Fruit fly (Drosophila melanogaster) whole organism, embryonic: Measurements from ENCODE around the gene Vta1.

Experiments
- Antp ChIP-seq: fragments of 200-800 bp; sonication (Bioruptor generic); optimal IDR thresholded peaks from 3 replicates; lab custom pipeline; 2016; ENCODE audit warnings: missing biosample characterization, missing genetic modification characterization
- Atf-2 ChIP-seq: fragments of 200-800 bp; sonication (Bioruptor generic); optimal IDR thresholded peaks from 2 replicates; lab custom pipeline; 2016; ENCODE audit warnings: missing biosample characterization, missing genetic modification characterization
- CG11398 ChIP-seq: fragments of 200-800 bp; sonication (Bioruptor generic); optimal IDR thresholded peaks from 2 replicates; lab custom pipeline; 2016; ENCODE audit warnings: missing biosample characterization, missing genetic modification characterization
- CG12155 ChIP-seq: fragments of 200-800 bp; sonication (Bioruptor generic); optimal IDR thresholded peaks from 3 replicates; lab custom pipeline; 2016; ENCODE audit warnings: missing biosample characterization, missing genetic modification characterization
- CG12391 ChIP-seq: fragments of 200-800 bp; sonication (Bioruptor generic); optimal IDR thresholded peaks from 3 replicates; lab custom pipeline; 2018; ENCODE audit warnings: missing biosample characterization, mild to moderate bottlenecking, missing genetic modification characterization, moderate library complexity
- CG12744 ChIP-seq: fragments of 200-800 bp; sonication (Bioruptor generic); optimal IDR thresholded peaks from 2 replicates; lab custom pipeline; 2016; ENCODE audit warnings: missing biosample characterization, missing genetic modification characterization
- CG15269 ChIP-seq: fragments of 200-800 bp; sonication (Bioruptor generic); optimal IDR thresholded peaks from 2 replicates; lab custom pipeline; 2018; ENCODE audit warnings: missing biosample characterization, mild to moderate bottlenecking, missing genetic modification characterization, moderate library complexity
- CG1603 ChIP-seq: fragments of 200-800 bp; sonication (Bioruptor generic); optimal IDR thresholded peaks from 2 replicates; lab custom pipeline; 2019; ENCODE audit warnings: missing biosample characterization, mild to moderate bottlenecking, missing genetic modification characterization, moderate library complexity
- CG17328 ChIP-seq: fragments of 200-800 bp; sonication (Bioruptor generic); IDR thresholded peaks from 2 replicates; pipeline ENCODE4 v1.3.6; 2022; ENCODE audit warnings: missing biosample characterization, missing genetic modification characterization
- CG17361 ChIP-seq: fragments of 200-800 bp; sonication (Bioruptor generic); IDR thresholded peaks from 3 replicates; pipeline ENCODE4 v1.3.6; 2022; ENCODE audit warnings: missing biosample characterization, missing genetic modification characterization
- CG17385 ChIP-seq: fragments of 200-800 bp; sonication (Bioruptor generic); optimal IDR thresholded peaks from 3 replicates; lab custom pipeline; 2018; ENCODE audit warnings: missing biosample characterization, mild to moderate bottlenecking, missing genetic modification characterization
- CG17568 ChIP-seq: fragments of 200-800 bp; sonication (Bioruptor generic); optimal IDR thresholded peaks from 2 replicates; lab custom pipeline; 2018; ENCODE audit warnings: missing biosample characterization, mild to moderate bottlenecking, missing genetic modification characterization, moderate library complexity
- CG2712 ChIP-seq: fragments of 200-800 bp; optimal IDR thresholded peaks from 3 replicates; lab custom pipeline; 2019; ENCODE audit warnings: missing biosample characterization, mild to moderate bottlenecking, missing genetic modification characterization, moderate library complexity
- CG30020 ChIP-seq: fragments of 200-800 bp; optimal IDR thresholded peaks from 2 replicates; lab custom pipeline; 2019; ENCODE audit warnings: missing biosample characterization, mild to moderate bottlenecking, missing genetic modification characterization, moderate library complexity
- CG3065 ChIP-seq: fragments of 200-800 bp; sonication (Bioruptor generic); optimal IDR thresholded peaks from 2 replicates; lab custom pipeline; 2016; ENCODE audit warnings: missing biosample characterization, missing genetic modification characterization
- CG31388 ChIP-seq: fragments of 200-800 bp; sonication (Bioruptor generic); optimal IDR thresholded peaks from 2 replicates; lab custom pipeline; 2016; ENCODE audit warnings: missing biosample characterization, missing genetic modification characterization
- CG3163 ChIP-seq: fragments of 200-800 bp; sonication (Bioruptor generic); optimal IDR thresholded peaks from 3 replicates; lab custom pipeline; 2016; ENCODE audit warnings: missing biosample characterization, missing genetic modification characterization
- CG33213 ChIP-seq: fragments of 200-800 bp; sonication (Bioruptor generic); optimal IDR thresholded peaks from 3 replicates; lab custom pipeline; 2016; ENCODE audit warnings: missing biosample characterization, missing genetic modification characterization
- CG34376 ChIP-seq: fragments of 200-800 bp; sonication (Bioruptor generic); optimal IDR thresholded peaks from 2 replicates; lab custom pipeline; 2018; ENCODE audit warnings: missing biosample characterization, mild to moderate bottlenecking, missing genetic modification characterization
- CG6689 ChIP-seq: fragments of 200-800 bp; sonication (Bioruptor generic); IDR thresholded peaks from 2 replicates; pipeline ENCODE4 v1.3.6; 2022; ENCODE audit warnings: missing biosample characterization, missing genetic modification characterization
- CG7271 ChIP-seq: fragments of 200-800 bp; sonication (Bioruptor generic); optimal IDR thresholded peaks from 2 replicates; lab custom pipeline; 2018; ENCODE audit warnings: missing biosample characterization, mild to moderate bottlenecking, missing genetic modification characterization, moderate library complexity
- CG7372 ChIP-seq: fragments of 200-800 bp; sonication (Bioruptor generic); IDR thresholded peaks from 2 replicates; pipeline ENCODE4 v1.3.6; 2022; ENCODE audit warnings: missing biosample characterization, missing genetic modification characterization
- CG7839 ChIP-seq: fragments of 200-800 bp; sonication (Bioruptor generic); optimal IDR thresholded peaks from 3 replicates; lab custom pipeline; 2018; ENCODE audit warnings: missing biosample characterization, mild to moderate bottlenecking, missing genetic modification characterization, moderate library complexity
- CG7928 ChIP-seq: fragments of 200-800 bp; sonication (Bioruptor generic); optimal IDR thresholded peaks from 2 replicates; lab custom pipeline; 2017; ENCODE audit warnings: missing biosample characterization, mild to moderate bottlenecking, missing genetic modification characterization
- CG7987 ChIP-seq: fragments of 200-800 bp; sonication (Bioruptor generic); optimal IDR thresholded peaks from 2 replicates; lab custom pipeline; 2018; ENCODE audit warnings: missing biosample characterization, mild to moderate bottlenecking, missing genetic modification characterization, moderate library complexity
- CG8388 ChIP-seq: fragments of 200-800 bp; sonication (Bioruptor generic); optimal IDR thresholded peaks from 2 replicates; lab custom pipeline; 2019; ENCODE audit warnings: missing biosample characterization, mild to moderate bottlenecking, missing genetic modification characterization, moderate library complexity
- CG9609 ChIP-seq: fragments of 200-800 bp; sonication (Bioruptor generic); optimal IDR thresholded peaks from 3 replicates; lab custom pipeline; 2016; ENCODE audit warnings: missing biosample characterization, missing genetic modification characterization
- E2f2 ChIP-seq: fragments of 200-800 bp; sonication (Bioruptor generic); IDR thresholded peaks from 2 replicates; pipeline ENCODE4 v1.3.6; 2022; ENCODE audit warnings: missing biosample characterization, missing genetic modification characterization
- HmgZ ChIP-seq: fragments of 200-800 bp; sonication (Bioruptor generic); optimal IDR thresholded peaks from 2 replicates; lab custom pipeline; 2018; ENCODE audit warnings: missing biosample characterization, mild to moderate bottlenecking, missing genetic modification characterization
- Hr39 ChIP-seq: fragments of >200 bp; optimal IDR thresholded peaks from 2 replicates; lab custom pipeline; 2017
- Hr78 ChIP-seq, 2 experiments: fragments of 200-800 bp in 1 of 2; fragments of >200 bp in 1 of 2; sonication (Bioruptor generic) in 1 of 2; optimal IDR thresholded peaks; 2 replicates each; lab custom pipeline; 2017 to 2019; ENCODE audit warnings: missing biosample characterization in 2 of 2, missing genetic modification characterization in 2 of 2, mild to moderate bottlenecking in 1 of 2, moderate library complexity in 1 of 2
- Jarid2 ChIP-seq: fragments of 200-800 bp; sonication (Bioruptor generic); optimal IDR thresholded peaks from 3 replicates; lab custom pipeline; 2017; ENCODE audit warnings: mild to moderate bottlenecking, missing biosample characterization, missing genetic modification reagents, missing genetic modification characterization
- MBD-R2 ChIP-seq: fragments of 200-800 bp; sonication (Bioruptor generic); IDR thresholded peaks from 2 replicates; pipeline ENCODE4 v1.3.6; 2022; ENCODE audit warnings: missing biosample characterization, missing genetic modification characterization
- MESR4 ChIP-seq: fragments of 200-800 bp; sonication (Bioruptor generic); optimal IDR thresholded peaks from 2 replicates; lab custom pipeline; 2018; ENCODE audit warnings: missing biosample characterization, mild to moderate bottlenecking, missing genetic modification characterization, moderate library complexity
- Mes4 ChIP-seq: fragments of 200-800 bp; sonication (Bioruptor generic); optimal IDR thresholded peaks from 2 replicates; lab custom pipeline; 2016; ENCODE audit warnings: missing biosample characterization, missing genetic modification characterization
- Neu2 ChIP-seq: fragments of 200-800 bp; sonication (Bioruptor generic); optimal IDR thresholded peaks from 3 replicates; lab custom pipeline; 2016; ENCODE audit warnings: missing biosample characterization, missing genetic modification characterization, borderline replicate concordance
- Nf-YA ChIP-seq: fragments of 200-800 bp; sonication (Bioruptor generic); IDR thresholded peaks from 2 replicates; pipeline ENCODE4 v1.3.6; 2022; ENCODE audit warnings: missing biosample characterization, missing genetic modification characterization
- Scr ChIP-seq: fragments of 200-800 bp; sonication (Bioruptor generic); IDR thresholded peaks from 2 replicates; pipeline ENCODE4 v1.3.6; 2022; ENCODE audit warnings: missing biosample characterization, missing genetic modification characterization; ENCODE audit not compliant: partially characterized antibody
- Stat92E ChIP-seq, 3 experiments: fragments of >200 bp in 2 of 3; fragments of 200-800 bp in 1 of 3; sonication (Bioruptor generic) in 1 of 3; optimal IDR thresholded peaks; 2 replicates each; lab custom pipeline; 2017 to 2019; ENCODE audit warnings: missing biosample characterization in 3 of 3, missing genetic modification characterization in 3 of 3, mild to moderate bottlenecking in 1 of 3, moderate library complexity in 1 of 3
- Trl ChIP-seq, 3 experiments: fragments of >200 bp in 2 of 3; fragments of 200-800 bp in 1 of 3; sonication (Bioruptor generic) in 1 of 3; optimal IDR thresholded peaks; 2 replicates in 1 of 3; 3 replicates in 2 of 3; lab custom pipeline; 2016 to 2017; ENCODE audit warnings: missing biosample characterization in 1 of 3, missing genetic modification characterization in 1 of 3
- bigmax ChIP-seq: fragments of 200-800 bp; sonication (Bioruptor generic); optimal IDR thresholded peaks from 2 replicates; lab custom pipeline; 2018; ENCODE audit warnings: missing biosample characterization, mild to moderate bottlenecking, missing genetic modification characterization
- cad ChIP-seq: fragments of >200 bp; optimal IDR thresholded peaks from 2 replicates; lab custom pipeline; 2017; ENCODE audit warnings: missing biosample characterization, missing genetic modification characterization
- cg ChIP-seq: fragments of 200-800 bp; sonication (Bioruptor generic); optimal IDR thresholded peaks from 3 replicates; lab custom pipeline; 2019; ENCODE audit warnings: missing biosample characterization, mild to moderate bottlenecking, missing genetic modification characterization, moderate library complexity
- dati ChIP-seq: fragments of 200-800 bp; sonication (Bioruptor generic); IDR thresholded peaks from 2 replicates; pipeline ENCODE4 v1.3.6; 2022; ENCODE audit warnings: missing biosample characterization, missing genetic modification characterization
- gfzf ChIP-seq: fragments of 200-800 bp; sonication (Bioruptor generic); optimal IDR thresholded peaks from 2 replicates; lab custom pipeline; 2016; ENCODE audit warnings: missing biosample characterization, mild to moderate bottlenecking, missing genetic modification characterization, moderate library complexity
- knrl ChIP-seq: fragments of 200-800 bp; sonication (Bioruptor generic); IDR thresholded peaks from 3 replicates; pipeline ENCODE4 v1.3.6; 2022; ENCODE audit warnings: missing biosample characterization, missing genetic modification characterization; ENCODE audit not compliant: partially characterized antibody
- nmo ChIP-seq: fragments of 200-800 bp; sonication (Bioruptor generic); optimal IDR thresholded peaks from 2 replicates; lab custom pipeline; 2018; ENCODE audit warnings: missing biosample characterization, mild to moderate bottlenecking, missing genetic modification characterization, moderate library complexity
- prd ChIP-seq, 3 experiments: fragments of >200 bp in 2 of 3; fragments of 200-800 bp in 1 of 3; sonication (Bioruptor generic) in 1 of 3; optimal IDR thresholded peaks in 2 of 3; IDR thresholded peaks in 1 of 3; 2 replicates in 2 of 3; 3 replicates in 1 of 3; pipeline versions ENCODE4 v1.3.6 to Lab custom; 2017 to 2022; ENCODE audit warnings: missing biosample characterization in 1 of 3, missing genetic modification characterization in 1 of 3
- sim ChIP-seq: fragments of 200-800 bp; sonication (Bioruptor generic); IDR thresholded peaks from 2 replicates; pipeline ENCODE4 v1.3.6; 2022; ENCODE audit warnings: missing biosample characterization, missing genetic modification characterization

Gene Vta1

dm6 chr3L:1652700-1653200 is at the start of gene Vta1, which contains the start of gene CG7970 (continued):
- TF ChIP-seq MBD-R2 (GFP tag; lab: Robert Waterston, UW) (peak; percentile 82), CG30020 (no peak), CG11398 (GFP tag; lab: Kevin White, UChicago) (no peak), Mes4 (GFP tag; lab: Kevin White, UChicago) (no peak), CG17568 (GFP tag; lab: Kevin White, UChicago) (no peak), CG3065 (GFP tag; lab: Kevin White, UChicago) (no peak), CG33213 (GFP tag; lab: Kevin White, UChicago) (no peak), CG7372 (GFP tag; lab: Robert Waterston, UW) (no peak), bigmax (GFP tag; lab: Kevin White, UChicago) (no peak), MESR4 (peak; percentile 68), Nf-YA (GFP tag; lab: Robert Waterston, UW) (no peak), Jarid2 (GFP tag; lab: Kevin White, UChicago) (no peak), Stat92E (GFP tag; optimal IDR thresholded peaks at IDR 0.05; lab: Kevin White, UChicago) (no peak), CG2712 (tag; lab: Kevin White, UChicago) (no peak), CG12391 (tag; lab: Kevin White, UChicago) (no peak), Neu2 (GFP tag; lab: Kevin White, UChicago) (no peak), CG6689 (no peak), cad (GFP tag; lab: Kevin White, UChicago) (no peak), Hr39 (lab: Kevin White, UChicago) (no peak), CG7271 (tag; lab: Kevin White, UChicago) (no peak), Atf-2 (no peak), nmo (GFP tag; lab: Kevin White, UChicago) (peak; percentile 16), Scr (GFP tag; lab: Robert Waterston, UW) (no peak; the same call in 1 of the 2 replicates), CG17328 (no peak), CG12155 (GFP tag; lab: Kevin White, UChicago) (no peak), knrl (0 out of 3 replicates have a peak, but pooled peaks have one; percentile 28), prd (optimal IDR thresholded peaks at IDR 0.05; lab: Kevin White, UChicago) (no peak), prd (GFP tag; IDR thresholded peaks at IDR 0.05; lab: Robert Waterston, UW) (no peak), Trl (optimal IDR thresholded peaks at IDR 0.05; lab: Kevin White, UChicago) (peak in 1 of 2 experiments; percentile 22), Trl (GFP tag; optimal IDR thresholded peaks at IDR 0.05; lab: Kevin White, UChicago) (no peak), CG8388 (GFP tag; lab: Kevin White, UChicago) (no peak), CG17361 (GFP tag; lab: Robert Waterston, UW) (no peak), sim (GFP tag; lab: Robert Waterston, UW) (no peak), CG1603 (no peak), CG7839 (tag; lab: Kevin White, UChicago) (no peak), dati (no peak), CG9609 (GFP tag; lab: Kevin White, UChicago) (no peak), CG7928 (GFP tag; lab: Kevin White, UChicago) (no peak), Hr78 (GFP tag; optimal IDR thresholded peaks at IDR 0.05; lab: Kevin White, UChicago) (peak in 1 of 2 experiments; percentile 94), HmgZ (tag; lab: Kevin White, UChicago) (peak; percentile 64), CG15269 (no peak), CG7987 (GFP tag; lab: Kevin White, UChicago) (no peak), CG3163 (GFP tag; lab: Kevin White, UChicago) (no peak), cg (GFP tag; lab: Kevin White, UChicago) (no peak), gfzf (peak; percentile 85), Antp (GFP tag; lab: Kevin White, UChicago) (no peak), CG12744 (GFP tag; lab: Kevin White, UChicago) (no peak), CG31388 (GFP tag; lab: Kevin White, UChicago) (no peak), E2f2 (peak; percentile 42; the same call in 1 of the 2 replicates), CG34376 (GFP tag; lab: Kevin White, UChicago) (no peak), CG17385 (GFP tag; lab: Kevin White, UChicago) (no peak)
